Fruit fly (Drosophila melanogaster): Measurements from ENCODE around the gene CG34260.

DNA sequence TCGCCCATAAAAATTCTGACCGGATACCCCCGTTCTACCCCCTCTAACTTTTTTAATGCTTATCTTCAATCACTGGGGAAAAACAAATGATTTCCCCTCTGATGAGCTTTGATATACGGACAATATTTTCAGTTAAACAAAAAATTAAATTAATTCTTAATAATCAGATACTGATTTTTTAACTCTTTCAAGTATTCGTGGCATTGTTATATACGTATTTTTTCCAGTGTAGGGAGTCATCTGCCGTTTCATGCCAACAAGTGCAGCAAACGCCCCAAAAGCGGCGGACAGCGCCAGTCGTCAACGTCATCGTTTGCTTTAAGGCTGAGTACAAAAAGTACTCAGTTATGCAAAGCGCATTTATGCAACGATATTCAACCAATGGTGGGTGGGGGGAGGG lies 13.2 kb upstream of the CG34260 start:
- TF ChIP-seq Dif (GFP tag; optimal IDR thresholded peaks at IDR 0.05; ENCODE audit: partially characterized antibody) (no peak), h (GFP tag; optimal IDR thresholded peaks at IDR 0.05) (no peak), Dfd (GFP tag; optimal IDR thresholded peaks at IDR 0.05) (no peak), br (GFP tag; optimal IDR thresholded peaks at IDR 0.05) (no peak), Vsx2 (GFP tag; optimal IDR thresholded peaks at IDR 0.05; ENCODE audit: partially characterized antibody) (no peak), Mio (GFP tag; optimal IDR thresholded peaks at IDR 0.05) (no peak), GATAd (GFP tag; optimal IDR thresholded peaks at IDR 0.05) (no peak), lola (GFP tag; optimal IDR thresholded peaks at IDR 0.05) (no peak), CG9705 (GFP tag; optimal IDR thresholded peaks at IDR 0.05) (no peak), usp (GFP tag; optimal IDR thresholded peaks at IDR 0.05) (no peak), rgr (GFP tag; optimal IDR thresholded peaks at IDR 0.05) (no peak), sage (GFP tag; optimal IDR thresholded peaks at IDR 0.05) (no peak), OdsH (GFP tag; optimal IDR thresholded peaks at IDR 0.05) (no peak)

Measured in whole organism, wandering third instar larva.